Fruit fly (Drosophila melanogaster) whole organism, wandering third instar larva: Measurements from ENCODE around the gene trn.

Source experiments
- CG9705 ChIP-seq: fragments of 200-800 bp; sonication (Bioruptor generic); optimal IDR thresholded peaks from 2 replicates; lab custom pipeline; 2018; ENCODE audit warnings: missing biosample characterization, mild to moderate bottlenecking, missing genetic modification characterization
- CrebA ChIP-seq: fragments of 200-800 bp; sonication (Bioruptor generic); optimal IDR thresholded peaks from 2 replicates; lab custom pipeline; 2016; ENCODE audit warnings: missing biosample characterization, mild to moderate bottlenecking, missing genetic modification characterization, borderline replicate concordance
- Dif ChIP-seq: fragments of 200-275, 200-300 bp; sonication (Bioruptor generic); optimal IDR thresholded peaks from 2 replicates; lab custom pipeline; 2018; ENCODE audit warnings: missing biosample characterization, missing genetic modification characterization; ENCODE audit not compliant: partially characterized antibody
- GATAd ChIP-seq: sonication (Bioruptor generic); optimal IDR thresholded peaks from 2 replicates; lab custom pipeline; 2016; ENCODE audit warnings: missing biosample characterization, missing genetic modification characterization
- Hnf4 ChIP-seq: fragments of 200-800 bp; sonication (Bioruptor generic); optimal IDR thresholded peaks from 2 replicates; lab custom pipeline; 2016; ENCODE audit warnings: missing biosample characterization, mild to moderate bottlenecking, missing genetic modification characterization
- Mio ChIP-seq: sonication (Bioruptor generic); optimal IDR thresholded peaks from 2 replicates; lab custom pipeline; 2016; ENCODE audit warnings: missing biosample characterization, missing genetic modification characterization
- Myc ChIP-seq: fragments of >200 bp; optimal IDR thresholded peaks from 2 replicates; lab custom pipeline; 2017
- Sp1 ChIP-seq: fragments of 200-800 bp; sonication (Bioruptor generic); optimal IDR thresholded peaks from 3 replicates; lab custom pipeline; 2019; ENCODE audit warnings: missing biosample characterization, mild to moderate bottlenecking, missing genetic modification characterization, moderate library complexity
- br ChIP-seq: fragments of 200-800 bp; sonication (Bioruptor generic); optimal IDR thresholded peaks from 2 replicates; lab custom pipeline; 2016; ENCODE audit warnings: missing biosample characterization, missing genetic modification characterization
- dsf ChIP-seq: sonication (Bioruptor generic); optimal IDR thresholded peaks from 2 replicates; lab custom pipeline; 2016; ENCODE audit warnings: missing biosample characterization, missing genetic modification characterization, borderline replicate concordance
- fru ChIP-seq: fragments of 200-800 bp; sonication (Bioruptor generic); optimal IDR thresholded peaks from 3 replicates; lab custom pipeline; 2016; ENCODE audit warnings: missing biosample characterization, mild to moderate bottlenecking, missing genetic modification characterization
- jim ChIP-seq: fragments of 175-275, 200-325 bp; sonication (Bioruptor generic); optimal IDR thresholded peaks from 2 replicates; lab custom pipeline; 2016; ENCODE audit warnings: missing biosample characterization, mild to moderate bottlenecking, missing genetic modification characterization
- rgr ChIP-seq: fragments of 200-800 bp; sonication (Bioruptor generic); optimal IDR thresholded peaks from 3 replicates; lab custom pipeline; 2016; ENCODE audit warnings: missing biosample characterization, mild to moderate bottlenecking, missing genetic modification characterization
- usp ChIP-seq: fragments of >200 bp; optimal IDR thresholded peaks from 2 replicates; lab custom pipeline; 2017; ENCODE audit warnings: missing biosample characterization, missing genetic modification characterization

- no peak for TF ChIP-seq Myc
- no peak for TF ChIP-seq rgr (GFP tag; lab: Kevin White, UChicago)
- no peak for TF ChIP-seq GATAd (GFP tag; lab: Kevin White, UChicago)
- no peak for TF ChIP-seq jim
- TF ChIP-seq CrebA (GFP tag; lab: Kevin White, UChicago): no peak
- TF ChIP-seq Sp1 (GFP tag; lab: Kevin White, UChicago): no peak
- no peak for TF ChIP-seq fru (GFP tag; lab: Kevin White, UChicago)
- TF ChIP-seq Mio (GFP tag; lab: Kevin White, UChicago): no peak
- TF ChIP-seq CG9705 (GFP tag; lab: Kevin White, UChicago): no peak
- TF ChIP-seq usp (GFP tag; lab: Kevin White, UChicago): no peak
- TF ChIP-seq Dif (GFP tag; lab: Kevin White, UChicago): no peak
- TF ChIP-seq dsf: no peak
- TF ChIP-seq Hnf4: no peak
- no peak for TF ChIP-seq br
These were observed 4.9 kb downstream of the trn start for dm6 chr3L:13118983-13119382.
